Worm (Caenorhabditis elegans): ENCODE measurements around the gene ZK809.1.

DNA sequence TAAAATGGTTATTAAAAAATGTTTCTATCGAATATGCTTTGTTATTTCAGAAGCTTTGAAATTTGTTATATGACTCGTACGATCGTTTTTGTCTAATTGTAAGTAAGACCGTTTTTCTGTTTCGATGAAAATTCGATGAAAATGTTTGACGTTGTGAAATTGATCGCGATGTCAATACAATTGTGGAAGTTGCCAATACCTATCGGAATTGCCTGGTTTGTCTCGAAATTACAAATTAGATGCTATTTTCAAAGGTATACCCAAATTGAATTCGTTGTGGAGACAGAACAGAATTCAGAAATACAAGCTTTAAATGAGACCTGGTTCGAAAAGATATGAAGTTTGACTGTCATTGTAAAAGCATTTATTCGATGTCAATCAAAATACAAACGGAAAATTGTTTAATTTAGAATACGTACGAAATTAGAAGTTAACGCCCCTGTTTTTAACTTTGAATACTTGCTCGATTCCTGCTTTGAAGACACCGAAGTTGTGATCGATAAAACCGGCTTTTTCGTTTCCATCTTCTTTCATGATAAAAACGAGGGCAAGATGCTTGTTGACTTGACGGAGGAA lies 38.5 kb upstream of the ZK809.1 start:
- no peak for TF ChIP-seq ceh-82 (tag; optimal IDR thresholded peaks at IDR 0.05)
- no peak for TF ChIP-seq nhr-76 (tag; optimal IDR thresholded peaks at IDR 0.05)
